Worm (Caenorhabditis elegans) whole organism, dauer: ENCODE data around the gene svh-2.

ENCODE experiments used
- unc-62 ChIP-seq: sonication (generic microtip); optimal IDR thresholded peaks from 2 replicates; lab custom pipeline; 2017; ENCODE audit warnings: missing biosample characterization, missing genetic modification reagents, missing genetic modification characterization

svh-2 gene

DNA sequence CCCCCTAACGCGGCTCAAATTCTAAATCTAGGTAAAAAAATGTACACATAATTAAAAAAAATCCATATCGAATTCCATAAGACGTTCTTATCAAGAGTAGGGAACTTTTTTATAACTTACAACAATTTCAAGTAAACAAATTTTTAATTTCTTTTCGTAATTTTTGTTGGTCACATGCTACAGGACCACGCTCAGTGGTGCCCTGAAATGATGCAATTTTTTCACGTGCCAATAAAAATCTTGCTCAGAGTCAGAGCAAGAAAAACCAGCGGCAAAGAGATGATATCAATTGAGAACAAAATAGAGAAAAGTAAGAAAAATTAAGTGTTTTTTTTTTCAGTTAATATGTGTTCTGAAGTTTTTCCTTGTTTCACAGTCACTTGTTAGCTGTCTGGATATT is 21.2 kb upstream of the svh-2 start:
- no peak for TF ChIP-seq unc-62 (GFP tag; lab: Kevin White, UChicago)

- TF ChIP-seq unc-62 (GFP tag; lab: Kevin White, UChicago) = no peak
Measured at ce11 chrX:6533038-6533437, 20.0 kb upstream of the svh-2 start.

- no peak for TF ChIP-seq unc-62 (GFP tag; lab: Kevin White, UChicago)
Measured at ce11 chrX:6536701-6537279, 16.3 kb upstream of the svh-2 start, which contains the start of gene ilys-5. Gene ilys-5, minus strand, starts transcription at chrX:6536840.

ce11 chrX:6538068-6538467 is 15.0 kb upstream of the svh-2 start:
- no peak for TF ChIP-seq unc-62 (GFP tag; lab: Kevin White, UChicago)

DNA sequence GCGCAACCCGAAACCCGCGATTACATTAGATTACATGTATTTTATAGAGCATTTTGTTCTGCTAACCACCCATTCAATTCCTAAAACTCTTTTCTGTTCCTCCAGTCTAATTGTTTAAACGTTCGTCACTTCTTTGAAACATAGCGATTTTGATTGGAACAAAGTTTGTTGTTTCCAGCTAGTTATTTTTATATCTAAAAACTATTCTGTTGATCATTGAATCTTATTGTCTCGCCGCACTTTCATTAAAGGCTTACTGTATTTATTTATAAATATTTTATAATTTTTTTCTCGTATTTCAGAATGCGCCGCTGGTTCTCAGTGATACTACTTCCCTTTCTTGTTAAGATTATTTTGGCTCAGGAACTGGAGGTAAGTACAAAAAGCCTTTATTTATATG is 10.4 kb upstream of the svh-2 start, which contains the start of gene T14E8.2:
TSS of gene T14E8.2 (plus strand) at position 301 of the 400 bp plus-strand sequence.
- no peak for TF ChIP-seq unc-62 (GFP tag; lab: Kevin White, UChicago)

DNA sequence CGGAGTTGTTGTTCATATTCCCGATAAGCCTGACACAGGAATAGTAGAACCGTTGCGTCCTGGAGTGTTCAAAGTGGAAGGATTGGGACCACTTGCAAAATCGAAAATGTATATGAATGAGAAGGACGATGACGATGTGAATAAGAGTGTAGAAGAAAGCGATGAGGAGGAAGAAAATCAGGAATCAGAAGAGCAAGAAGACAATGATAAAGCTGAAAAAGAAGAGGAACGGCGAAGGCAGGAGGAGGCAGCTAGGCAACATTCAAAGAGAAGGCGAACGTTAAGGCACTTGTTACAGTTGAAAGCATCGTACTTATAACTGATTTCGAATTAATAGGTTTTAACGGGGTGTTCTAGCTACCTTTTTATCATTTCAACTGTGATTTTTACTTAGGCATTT is 9.4 kb upstream of the svh-2 start:
- TF ChIP-seq unc-62 (GFP tag; lab: Kevin White, UChicago) = no peak

- TF ChIP-seq unc-62 (GFP tag; lab: Kevin White, UChicago) = no peak
Measured at ce11 chrX:6551073-6551652, 1.9 kb upstream of the svh-2 start.

- TF ChIP-seq unc-62 (GFP tag; lab: Kevin White, UChicago) = no peak
Measured at ce11 chrX:6551679-6552078, 1.4 kb upstream of the svh-2 start.

ce11 chrX:6553634-6554033 is 547 bp downstream of the svh-2 start:
- no peak for TF ChIP-seq unc-62 (GFP tag; lab: Kevin White, UChicago)

ce11 chrX:6560495-6560894 is 7.4 kb downstream of the svh-2 start:
- TF ChIP-seq unc-62 (GFP tag; lab: Kevin White, UChicago) = no peak

DNA sequence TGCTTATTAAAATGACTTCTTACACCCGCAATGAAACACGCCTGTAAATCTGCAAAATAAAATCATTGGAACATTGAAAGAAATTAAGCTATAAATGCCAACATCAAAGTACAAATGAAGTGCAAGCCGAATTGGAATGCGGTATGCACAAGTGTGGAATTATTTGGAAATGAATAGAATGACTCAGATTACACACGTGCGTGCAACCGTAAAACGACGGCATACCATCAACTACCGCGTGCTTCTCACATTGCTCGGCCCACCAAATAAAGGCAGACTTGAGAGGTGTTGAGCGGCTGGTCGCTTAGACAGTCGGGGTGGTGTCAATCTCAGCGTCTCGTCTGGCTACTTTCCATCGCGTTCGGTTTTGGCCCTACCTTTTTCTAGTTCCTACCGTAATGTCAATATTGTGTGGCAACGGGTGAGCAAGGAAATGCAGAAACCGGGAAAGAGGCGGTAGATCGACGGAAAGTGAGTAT is 9.3 kb downstream of the svh-2 start, which contains the start of gene aaim-1:
TSS of gene aaim-1 (minus strand) at position 51 of the 479 bp plus-strand sequence.
- no peak for TF ChIP-seq unc-62 (GFP tag; lab: Kevin White, UChicago)

DNA sequence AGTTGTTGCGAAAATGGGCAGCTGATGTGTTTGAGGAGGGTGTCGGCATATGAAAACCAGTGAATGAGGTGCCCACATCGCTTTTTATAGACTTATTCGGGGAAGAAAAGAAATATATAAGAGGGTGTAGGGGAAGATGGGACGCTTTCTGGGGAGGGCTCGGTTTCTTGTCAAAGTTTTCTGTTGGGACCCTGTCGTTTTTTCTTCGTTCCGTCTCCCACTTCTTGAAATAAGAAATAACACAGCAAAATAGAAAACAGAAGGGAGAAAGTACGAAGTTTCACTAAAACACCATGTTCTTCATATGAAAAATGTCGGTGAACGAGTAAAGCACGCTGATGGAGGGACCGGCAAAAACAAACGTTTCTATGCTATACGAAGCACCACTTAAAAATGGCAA is 16.5 kb downstream of the svh-2 start, which contains the start of gene dop-3:
TSS of gene dop-3 (minus strand) at position 101 of the 400 bp plus-strand sequence.
- no peak for TF ChIP-seq unc-62 (GFP tag; lab: Kevin White, UChicago)

DNA sequence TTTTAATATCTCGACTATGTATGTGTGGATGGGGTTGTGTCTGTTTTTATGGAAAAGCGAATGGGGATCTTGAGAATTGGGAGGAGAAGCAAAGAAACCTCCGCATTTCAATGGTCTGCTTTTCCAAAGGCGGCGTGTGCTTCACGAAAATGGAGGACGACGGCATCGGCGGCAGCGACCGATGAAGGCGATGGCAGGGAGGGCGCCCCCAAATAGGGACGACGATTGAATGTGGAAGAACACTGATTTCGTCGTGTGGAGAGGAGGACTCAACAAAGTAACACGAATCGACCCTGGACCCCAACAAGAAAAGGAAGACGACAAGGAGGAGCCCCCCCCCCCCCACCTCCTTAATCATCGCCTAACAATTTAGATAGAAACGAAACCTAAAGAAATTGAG is 19.9 kb downstream of the svh-2 start:
- no peak for TF ChIP-seq unc-62 (GFP tag; lab: Kevin White, UChicago)

- no peak for TF ChIP-seq unc-62 (GFP tag; lab: Kevin White, UChicago)
Measured at ce11 chrX:6575992-6576391, 22.9 kb downstream of the svh-2 start.

- no peak for TF ChIP-seq unc-62 (GFP tag; lab: Kevin White, UChicago)
Measured at ce11 chrX:6583385-6583784, 30.3 kb downstream of the svh-2 start.

DNA sequence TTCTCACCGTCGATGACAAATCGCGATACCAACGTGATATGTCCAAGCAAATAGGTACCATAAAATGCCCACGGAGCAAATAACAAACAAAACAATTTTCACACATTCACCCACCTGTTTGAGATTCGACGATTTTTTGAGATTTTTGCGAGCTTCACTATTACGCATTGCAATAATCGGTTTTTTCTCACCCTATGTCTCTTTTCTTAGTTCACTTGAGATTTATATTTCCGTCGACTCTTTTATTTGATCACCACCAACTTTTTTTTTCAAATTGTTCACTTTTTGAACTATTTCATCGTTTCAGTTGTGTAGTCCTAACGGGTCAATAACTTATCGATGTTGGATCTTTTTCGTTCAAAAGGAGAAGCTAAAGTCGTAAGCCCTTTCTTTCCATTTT is 35.4 kb downstream of the svh-2 start, which contains the start of gene fbxl-4:
TSS of gene fbxl-4 (plus strand) at position 301 of the 400 bp plus-strand sequence.
- TF ChIP-seq unc-62 (GFP tag; lab: Kevin White, UChicago) = no peak

DNA sequence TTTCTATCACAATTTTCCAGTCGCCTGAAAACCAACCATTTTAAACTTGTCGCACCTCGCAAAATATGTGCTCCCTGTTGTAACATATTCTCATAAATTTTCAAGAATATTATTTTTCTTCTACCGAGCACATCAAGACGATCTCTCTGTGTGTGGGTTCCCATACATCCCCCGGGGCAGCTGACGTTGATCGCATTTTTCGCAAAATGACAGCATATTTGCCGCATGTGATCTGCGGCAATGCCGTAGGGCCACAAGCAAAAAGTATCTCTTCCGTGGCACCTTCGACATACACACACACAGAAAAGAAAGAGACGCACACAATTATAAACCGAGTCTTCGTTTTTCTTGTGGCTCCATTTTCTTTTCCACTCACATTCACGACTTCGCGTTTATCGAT is 38.6 kb downstream of the svh-2 start:
- no peak for TF ChIP-seq unc-62 (GFP tag; lab: Kevin White, UChicago)
